Fruit fly (Drosophila melanogaster) whole organism, embryonic: ENCODE results near the gene Sulf1.

Experiments used
- B-H1 ChIP-seq: fragments of 200-800 bp; sonication (Bioruptor generic); IDR thresholded peaks from 3 replicates; pipeline ENCODE4 v1.3.6; 2022; ENCODE audit warnings: missing biosample characterization, missing genetic modification characterization
- CG10274 ChIP-seq: fragments of 200-800 bp; sonication (Bioruptor generic); optimal IDR thresholded peaks from 3 replicates; lab custom pipeline; 2017; ENCODE audit warnings: missing biosample characterization, mild to moderate bottlenecking, missing genetic modification characterization
- CG10366 ChIP-seq: fragments of 200-800 bp; sonication (Bioruptor generic); IDR thresholded peaks from 2 replicates; pipeline ENCODE4 v1.3.6; 2022; ENCODE audit warnings: missing biosample characterization, missing genetic modification characterization
- CG10979 ChIP-seq: fragments of 200-800 bp; sonication (Bioruptor generic); optimal IDR thresholded peaks from 2 replicates; lab custom pipeline; 2018; ENCODE audit warnings: missing biosample characterization, mild to moderate bottlenecking, missing genetic modification characterization, moderate library complexity
- CG11695 ChIP-seq: fragments of 200-800 bp; sonication (Bioruptor generic); IDR thresholded peaks from 3 replicates; pipeline ENCODE4 v1.3.6; 2022; ENCODE audit warnings: missing biosample characterization, missing genetic modification characterization
- CG12391 ChIP-seq: fragments of 200-800 bp; sonication (Bioruptor generic); optimal IDR thresholded peaks from 3 replicates; lab custom pipeline; 2018; ENCODE audit warnings: missing biosample characterization, mild to moderate bottlenecking, missing genetic modification characterization, moderate library complexity
- CG12769 ChIP-seq: fragments of 200-800 bp; sonication (Bioruptor generic); optimal IDR thresholded peaks from 2 replicates; lab custom pipeline; 2019; ENCODE audit warnings: missing biosample characterization, mild to moderate bottlenecking, missing genetic modification characterization, moderate library complexity
- CG13424 ChIP-seq: fragments of 200-800 bp; sonication (Bioruptor generic); optimal IDR thresholded peaks from 2 replicates; lab custom pipeline; 2019; ENCODE audit warnings: missing biosample characterization, mild to moderate bottlenecking, missing genetic modification characterization, moderate library complexity
- CG15479 ChIP-seq: fragments of 200-800 bp; sonication (Bioruptor generic); optimal IDR thresholded peaks from 3 replicates; lab custom pipeline; 2019; ENCODE audit warnings: missing biosample characterization, mild to moderate bottlenecking, missing genetic modification characterization, moderate library complexity
- CG16815 ChIP-seq: fragments of 200-800 bp; sonication (Bioruptor generic); optimal IDR thresholded peaks from 3 replicates; lab custom pipeline; 2017; ENCODE audit warnings: missing biosample characterization, mild to moderate bottlenecking, missing genetic modification characterization
- CG16863 ChIP-seq: fragments of 200-800 bp; sonication (Bioruptor generic); optimal IDR thresholded peaks from 3 replicates; lab custom pipeline; 2016; ENCODE audit warnings: missing biosample characterization, missing genetic modification characterization
- CG17385 ChIP-seq: fragments of 200-800 bp; sonication (Bioruptor generic); optimal IDR thresholded peaks from 3 replicates; lab custom pipeline; 2018; ENCODE audit warnings: missing biosample characterization, mild to moderate bottlenecking, missing genetic modification characterization
- CG18011 ChIP-seq: fragments of 200-800 bp; sonication (Bioruptor generic); optimal IDR thresholded peaks from 2 replicates; lab custom pipeline; 2017; ENCODE audit warnings: missing biosample characterization, missing genetic modification characterization, mild to moderate bottlenecking, moderate library complexity, missing genotype
- CG18262 ChIP-seq: fragments of 200-800 bp; optimal IDR thresholded peaks from 3 replicates; lab custom pipeline; 2019; ENCODE audit warnings: missing biosample characterization, mild to moderate bottlenecking, missing genetic modification characterization, moderate library complexity
- CG32772 ChIP-seq: fragments of 200-800 bp; sonication (Bioruptor generic); IDR thresholded peaks from 2 replicates; pipeline ENCODE4 v1.3.6; 2022; ENCODE audit warnings: missing biosample characterization, missing genetic modification characterization
- CG3847 ChIP-seq: fragments of 200-800 bp; sonication (Bioruptor generic); IDR thresholded peaks from 2 replicates; pipeline ENCODE4 v1.3.6; 2022; ENCODE audit warnings: missing biosample characterization, missing genetic modification characterization
- CG4617 ChIP-seq: fragments of 200-800 bp; sonication (Bioruptor generic); optimal IDR thresholded peaks from 3 replicates; lab custom pipeline; 2016; ENCODE audit warnings: missing biosample characterization, missing genetic modification characterization, borderline replicate concordance
- CG5180 ChIP-seq: fragments of 200-800 bp; sonication (Bioruptor generic); optimal IDR thresholded peaks from 3 replicates; lab custom pipeline; 2017; ENCODE audit warnings: missing biosample characterization, missing genetic modification characterization, mild to moderate bottlenecking, moderate library complexity, missing genetic modification reagents
- CG7271 ChIP-seq: fragments of 200-800 bp; sonication (Bioruptor generic); optimal IDR thresholded peaks from 2 replicates; lab custom pipeline; 2018; ENCODE audit warnings: missing biosample characterization, mild to moderate bottlenecking, missing genetic modification characterization, moderate library complexity
- CG9437 ChIP-seq: fragments of 200-800 bp; sonication (Bioruptor generic); optimal IDR thresholded peaks from 2 replicates; lab custom pipeline; 2018; ENCODE audit warnings: missing biosample characterization, mild to moderate bottlenecking, missing genetic modification characterization
- Dad ChIP-seq: fragments of 200-800 bp; sonication (Bioruptor generic); optimal IDR thresholded peaks from 3 replicates; lab custom pipeline; 2016; ENCODE audit warnings: missing biosample characterization, missing genetic modification characterization
- Hand ChIP-seq: fragments of 200-800 bp; sonication (Bioruptor generic); optimal IDR thresholded peaks from 2 replicates; lab custom pipeline; 2017; ENCODE audit warnings: mild to moderate bottlenecking, missing biosample characterization, missing genetic modification reagents, missing genetic modification characterization
- Hey ChIP-seq: fragments of 200-800 bp; sonication (Bioruptor generic); optimal IDR thresholded peaks from 3 replicates; lab custom pipeline; 2018; ENCODE audit warnings: missing biosample characterization, mild to moderate bottlenecking, missing genetic modification characterization
- Hsf ChIP-seq: fragments of 200-800 bp; sonication (Bioruptor generic); optimal IDR thresholded peaks from 3 replicates; lab custom pipeline; 2016; ENCODE audit warnings: missing biosample characterization, missing genetic modification characterization
- Nf-YB ChIP-seq: fragments of 200-800 bp; sonication (Bioruptor generic); optimal IDR thresholded peaks from 3 replicates; lab custom pipeline; 2019; ENCODE audit warnings: missing biosample characterization, mild to moderate bottlenecking, missing genetic modification characterization, moderate library complexity
- Oli ChIP-seq: fragments of 200-800 bp; sonication (Bioruptor generic); optimal IDR thresholded peaks from 2 replicates; lab custom pipeline; 2018; ENCODE audit warnings: missing biosample characterization, mild to moderate bottlenecking, missing genetic modification characterization, moderate library complexity
- Sin3A ChIP-seq: fragments of >200 bp; optimal IDR thresholded peaks from 2 replicates; lab custom pipeline; 2018
- abd-A ChIP-seq: fragments of 200-800 bp; sonication (Bioruptor generic); optimal IDR thresholded peaks from 3 replicates; lab custom pipeline; 2019; ENCODE audit warnings: missing biosample characterization, mild to moderate bottlenecking, missing genetic modification characterization, moderate library complexity
- crol ChIP-seq: fragments of 200-800 bp; sonication (Bioruptor generic); IDR thresholded peaks from 2 replicates; pipeline ENCODE4 v1.3.6; 2022; ENCODE audit warnings: missing biosample characterization, missing genetic modification characterization
- en ChIP-seq: fragments of 200-800 bp; sonication (Bioruptor generic); optimal IDR thresholded peaks from 2 replicates; lab custom pipeline; 2016; ENCODE audit warnings: missing biosample characterization, missing genetic modification characterization
- ewg ChIP-seq: fragments of 200-800 bp; sonication (Bioruptor generic); optimal IDR thresholded peaks from 3 replicates; lab custom pipeline; 2017; ENCODE audit warnings: mild to moderate bottlenecking, missing biosample characterization, missing genetic modification reagents, missing genetic modification characterization
- gcm ChIP-seq: fragments of 200-800 bp; sonication (Bioruptor generic); optimal IDR thresholded peaks from 2 replicates; lab custom pipeline; 2019; ENCODE audit warnings: missing biosample characterization, mild to moderate bottlenecking, missing genetic modification characterization, moderate library complexity
- gsb ChIP-seq: fragments of 200-800 bp; sonication (Bioruptor generic); IDR thresholded peaks from 2 replicates; pipeline ENCODE4 v1.3.6; 2022; ENCODE audit warnings: missing biosample characterization, missing genetic modification characterization
- hkb ChIP-seq, 2 experiments: fragments of 200-800 bp in 1 of 2; fragments of >200 bp in 1 of 2; sonication (Bioruptor generic) in 1 of 2; IDR thresholded peaks in 1 of 2; optimal IDR thresholded peaks in 1 of 2; 2 replicates each; pipeline versions ENCODE4 v1.3.6 to Lab custom; 2017 to 2022; ENCODE audit warnings: missing biosample characterization in 1 of 2, missing genetic modification characterization in 1 of 2
- insv ChIP-seq, 2 experiments: fragments of 200-800 bp; sonication (Bioruptor generic); optimal IDR thresholded peaks; 3 replicates each; lab custom pipeline; 2016 to 2018; ENCODE audit warnings: missing biosample characterization in 2 of 2, missing genetic modification characterization in 2 of 2
- inv ChIP-seq: fragments of 200-800 bp; sonication (Bioruptor generic); IDR thresholded peaks from 2 replicates; pipeline ENCODE4 v1.3.6; 2022; ENCODE audit warnings: missing biosample characterization, missing genetic modification characterization; ENCODE audit not compliant: partially characterized antibody
- lbe ChIP-seq: fragments of 200-800 bp; sonication (Bioruptor generic); optimal IDR thresholded peaks from 2 replicates; lab custom pipeline; 2016; ENCODE audit warnings: missing biosample characterization, mild to moderate bottlenecking, missing genetic modification characterization
- luna ChIP-seq: fragments of 200-800 bp; sonication (Bioruptor generic); optimal IDR thresholded peaks from 2 replicates; lab custom pipeline; 2016; ENCODE audit warnings: missing biosample characterization, missing genetic modification characterization
- mam ChIP-seq: fragments of 200-800 bp; sonication (Bioruptor generic); optimal IDR thresholded peaks from 3 replicates; lab custom pipeline; 2016; ENCODE audit warnings: missing biosample characterization, missing genetic modification characterization
- nerfin-1 ChIP-seq: fragments of 200-800 bp; sonication (Bioruptor generic); optimal IDR thresholded peaks from 3 replicates; lab custom pipeline; 2019; ENCODE audit warnings: missing biosample characterization, mild to moderate bottlenecking, missing genetic modification characterization, moderate library complexity
- odd ChIP-seq: fragments of 200-800 bp; sonication (Bioruptor generic); optimal IDR thresholded peaks from 2 replicates; lab custom pipeline; 2017; ENCODE audit warnings: missing biosample characterization, mild to moderate bottlenecking, missing genetic modification characterization
- pfk ChIP-seq: fragments of 200-800 bp; sonication (Bioruptor generic); optimal IDR thresholded peaks from 2 replicates; lab custom pipeline; 2018; ENCODE audit warnings: missing biosample characterization, mild to moderate bottlenecking, missing genetic modification characterization, moderate library complexity
- pros ChIP-seq: fragments of 200-800 bp; sonication (Bioruptor generic); optimal IDR thresholded peaks from 3 replicates; lab custom pipeline; 2019; ENCODE audit warnings: missing biosample characterization, mild to moderate bottlenecking, missing genetic modification characterization, moderate library complexity
- ranshi ChIP-seq: fragments of 200-800 bp; sonication (Bioruptor generic); IDR thresholded peaks from 2 replicates; pipeline ENCODE4 v1.3.6; 2022; ENCODE audit warnings: missing biosample characterization, missing genetic modification characterization
- row ChIP-seq: fragments of 200-800 bp; sonication (Bioruptor generic); IDR thresholded peaks from 3 replicates; pipeline ENCODE4 v1.3.6; 2022; ENCODE audit warnings: missing biosample characterization, missing genetic modification characterization
- salm ChIP-seq: fragments of 200-800 bp; sonication (Bioruptor generic); optimal IDR thresholded peaks from 2 replicates; lab custom pipeline; 2018; ENCODE audit warnings: missing biosample characterization, mild to moderate bottlenecking, missing genetic modification characterization
- stwl ChIP-seq: fragments of 200-800 bp; sonication (Bioruptor generic); optimal IDR thresholded peaks from 3 replicates; lab custom pipeline; 2018; ENCODE audit warnings: missing biosample characterization, mild to moderate bottlenecking, missing genetic modification characterization, moderate library complexity
- sug ChIP-seq: fragments of 200-800 bp; optimal IDR thresholded peaks from 2 replicates; lab custom pipeline; 2019; ENCODE audit warnings: missing biosample characterization, mild to moderate bottlenecking, missing genetic modification characterization, moderate library complexity
- tio ChIP-seq: fragments of 200-800 bp; sonication (Bioruptor generic); optimal IDR thresholded peaks from 2 replicates; lab custom pipeline; 2017; ENCODE audit warnings: missing biosample characterization, missing genetic modification characterization, inconsistent platforms
- twi ChIP-seq: fragments of 200-800 bp; optimal IDR thresholded peaks from 2 replicates; lab custom pipeline; 2019; ENCODE audit warnings: missing biosample characterization, mild to moderate bottlenecking, missing genetic modification characterization, moderate library complexity

The Sulf1 gene

dm6 chr3R:16349111-16349655 is 9.8 kb upstream of the Sulf1 start, which contains the start of the genes CG14879 and Manf (continued):
- TF ChIP-seq tio (GFP tag; lab: Kevin White, UChicago) (no peak), ranshi (GFP tag; lab: Robert Waterston, UW) (0 out of 2 replicates have a peak, but pooled peaks have one; percentile 4), CG18262 (tag; lab: Kevin White, UChicago) (no peak), CG15479 (GFP tag; lab: Kevin White, UChicago) (no peak), CG17385 (GFP tag; lab: Kevin White, UChicago) (peak; percentile 8), Nf-YB (GFP tag; lab: Kevin White, UChicago) (peak; percentile 37), insv (GFP tag; optimal IDR thresholded peaks at IDR 0.05; lab: Kevin White, UChicago) (peak in 1 of 2 experiments; percentile 87), CG16863 (peak; percentile 100), ewg (GFP tag; lab: Kevin White, UChicago) (no peak), abd-A (no peak), row (GFP tag; lab: Robert Waterston, UW) (no peak; the same call in 2 of the 3 replicates), Hand (no peak), gcm (GFP tag; lab: Kevin White, UChicago) (peak; percentile 25), mam (GFP tag; lab: Kevin White, UChicago) (no peak), Sin3A (lab: Kevin White, UChicago) (peak; percentile 1), CG3847 (GFP tag; lab: Robert Waterston, UW) (no peak), luna (GFP tag; lab: Kevin White, UChicago) (no peak), Hsf (GFP tag; lab: Kevin White, UChicago) (no peak), CG11695 (GFP tag; lab: Robert Waterston, UW) (no peak), Dad (GFP tag; lab: Kevin White, UChicago) (no peak), CG9437 (peak; percentile 6), odd (GFP tag; lab: Kevin White, UChicago) (no peak), CG10979 (tag; lab: Kevin White, UChicago) (no peak), Oli (no peak), salm (no peak), CG12391 (tag; lab: Kevin White, UChicago) (peak; percentile 16), inv (GFP tag; lab: Robert Waterston, UW) (no peak), lbe (GFP tag; lab: Kevin White, UChicago) (no peak), hkb (optimal IDR thresholded peaks at IDR 0.05; lab: Kevin White, UChicago) (no peak), hkb (GFP tag; IDR thresholded peaks at IDR 0.05; lab: Robert Waterston, UW) (no peak), CG16815 (GFP tag; lab: Kevin White, UChicago) (no peak), pros (GFP tag; lab: Kevin White, UChicago) (no peak), CG4617 (peak; percentile 25), CG10366 (GFP tag; lab: Robert Waterston, UW) (no peak), B-H1 (GFP tag; lab: Robert Waterston, UW) (no peak), Hey (no peak), CG7271 (tag; lab: Kevin White, UChicago) (no peak), sug (tag; lab: Kevin White, UChicago) (peak; percentile 13), pfk (GFP tag; lab: Kevin White, UChicago) (no peak), en (GFP tag; lab: Kevin White, UChicago) (no peak), crol (GFP tag; lab: Robert Waterston, UW) (no peak), gsb (GFP tag; lab: Robert Waterston, UW) (no peak), CG18011 (no peak), twi (tag; lab: Kevin White, UChicago) (no peak), nerfin-1 (tag; lab: Kevin White, UChicago) (peak; percentile 72), CG10274 (GFP tag; lab: Kevin White, UChicago) (no peak), CG13424 (tag; lab: Kevin White, UChicago) (no peak), CG32772 (no peak), stwl (tag; lab: Kevin White, UChicago) (peak; percentile 50), CG12769 (tag; lab: Kevin White, UChicago) (peak; percentile 98), CG5180 (GFP tag; lab: Kevin White, UChicago) (no peak)
